Worm (Caenorhabditis elegans) whole organism, L3 larva: Measurements from ENCODE around the gene B0302.2.

Experiments
- ceh-82 ChIP-seq: fragments of 150-350 bp; optimal IDR thresholded peaks from 2 replicates; lab custom pipeline; 2014; ENCODE audit warnings: missing biosample characterization, missing genetic modification characterization
- fkh-10 ChIP-seq: sonication (generic microtip); optimal IDR thresholded peaks from 2 replicates; lab custom pipeline; 2017; ENCODE audit warnings: missing biosample characterization, missing genetic modification reagents, missing genetic modification characterization
- mdl-1 ChIP-seq: fragments of 150-350 bp; optimal IDR thresholded peaks from 2 replicates; lab custom pipeline; 2014; ENCODE audit warnings: missing biosample characterization, missing genetic modification characterization
- ztf-11 ChIP-seq: fragments of 150-350 bp; optimal IDR thresholded peaks from 2 replicates; lab custom pipeline; 2014; ENCODE audit warnings: missing biosample characterization, missing genetic modification characterization

DNA sequence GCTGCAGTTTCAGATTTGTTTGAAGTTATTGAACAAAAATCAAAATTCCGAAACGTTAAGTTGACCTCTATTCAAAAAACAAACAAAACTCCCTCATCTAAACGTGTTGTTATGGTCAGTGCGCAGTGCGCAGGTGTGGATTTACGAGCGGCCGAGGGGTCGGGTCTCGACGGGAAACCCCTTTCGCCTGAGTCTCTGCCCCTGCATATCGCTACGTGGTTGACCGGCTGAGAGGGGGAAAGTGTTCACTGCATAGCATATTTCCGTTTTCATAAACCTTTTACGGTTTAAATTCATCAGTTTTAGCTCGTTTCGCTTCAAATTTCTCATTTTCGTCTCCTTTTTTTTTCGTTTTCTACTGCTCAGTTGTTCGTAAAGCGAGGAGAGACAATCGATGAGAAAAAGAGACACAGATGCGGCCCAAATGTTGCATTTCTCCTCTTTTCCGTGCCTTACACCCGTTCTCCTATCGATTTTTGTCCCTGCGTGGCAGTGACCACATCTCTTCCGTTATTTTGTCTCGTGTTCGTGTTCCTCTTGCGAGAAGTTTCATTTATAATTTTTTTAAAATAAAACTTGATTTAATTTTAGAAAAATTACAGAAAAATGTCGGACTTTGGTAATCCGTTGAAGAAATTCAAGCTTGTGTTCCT, 43.7 kb downstream of the B0302.2 start, which contains the start of gene rab-6.2:
- TF ChIP-seq ceh-82 (tag; lab: Kevin White, UChicago) (no peak), mdl-1 (tag; lab: Kevin White, UChicago) (no peak), fkh-10 (GFP tag; lab: Kevin White, UChicago) (no peak), ztf-11 (no peak)
